Fruit fly (Drosophila melanogaster) whole organism, embryonic: ENCODE measurements around the gene CG7011.

ENCODE experiments used
- Adf1 ChIP-seq: fragments of 200-800 bp; sonication (Bioruptor generic); IDR thresholded peaks from 2 replicates; pipeline ENCODE4 v1.3.6; 2022; ENCODE audit warnings: missing biosample characterization, missing genetic modification characterization
- Aef1 ChIP-seq: fragments of 200-800 bp; sonication (Bioruptor generic); IDR thresholded peaks from 3 replicates; pipeline ENCODE4 v1.3.6; 2022; ENCODE audit warnings: missing biosample characterization, missing genetic modification characterization
- Asciz ChIP-seq: fragments of 200-800 bp; sonication (Bioruptor generic); optimal IDR thresholded peaks from 2 replicates; lab custom pipeline; 2017; ENCODE audit warnings: missing biosample characterization, mild to moderate bottlenecking, missing genetic modification characterization, missing genetic modification reagents
- Atf3 ChIP-seq: fragments of 200-800 bp; sonication (Bioruptor generic); optimal IDR thresholded peaks from 3 replicates; lab custom pipeline; 2016; ENCODE audit warnings: missing biosample characterization, missing genetic modification characterization
- Bdp1 ChIP-seq: fragments of 200-800 bp; sonication (Bioruptor generic); optimal IDR thresholded peaks from 3 replicates; lab custom pipeline; 2016; ENCODE audit warnings: missing biosample characterization, missing genetic modification characterization
- BtbVII ChIP-seq: fragments of 200-800 bp; sonication (Bioruptor generic); optimal IDR thresholded peaks from 3 replicates; lab custom pipeline; 2017; ENCODE audit warnings: missing biosample characterization, mild to moderate bottlenecking, missing genetic modification characterization
- Bteb2 ChIP-seq: fragments of 200-800 bp; sonication (Bioruptor generic); optimal IDR thresholded peaks from 2 replicates; lab custom pipeline; 2016; ENCODE audit warnings: missing biosample characterization, missing genetic modification characterization
- CG11504 ChIP-seq: fragments of 200-800 bp; sonication (Bioruptor generic); optimal IDR thresholded peaks from 3 replicates; lab custom pipeline; 2019; ENCODE audit warnings: missing biosample characterization, mild to moderate bottlenecking, missing genetic modification characterization, moderate library complexity
- CG11696 ChIP-seq: fragments of 200-800 bp; sonication (Bioruptor generic); IDR thresholded peaks from 2 replicates; pipeline ENCODE4 v1.3.6; 2022; ENCODE audit warnings: missing biosample characterization, missing genetic modification characterization
- CG15269 ChIP-seq: fragments of 200-800 bp; sonication (Bioruptor generic); optimal IDR thresholded peaks from 2 replicates; lab custom pipeline; 2018; ENCODE audit warnings: missing biosample characterization, mild to moderate bottlenecking, missing genetic modification characterization, moderate library complexity
- CG18599 ChIP-seq: fragments of 200-800 bp; sonication (Bioruptor generic); optimal IDR thresholded peaks from 3 replicates; lab custom pipeline; 2017; ENCODE audit warnings: missing biosample characterization, missing genetic modification characterization, mild to moderate bottlenecking, moderate library complexity, missing genetic modification reagents
- CG2202 ChIP-seq: fragments of 200-800 bp; sonication (Bioruptor generic); optimal IDR thresholded peaks from 2 replicates; lab custom pipeline; 2018; ENCODE audit warnings: missing biosample characterization, mild to moderate bottlenecking, missing genetic modification characterization
- CG2712 ChIP-seq: fragments of 200-800 bp; optimal IDR thresholded peaks from 3 replicates; lab custom pipeline; 2019; ENCODE audit warnings: missing biosample characterization, mild to moderate bottlenecking, missing genetic modification characterization, moderate library complexity
- CG30020 ChIP-seq: fragments of 200-800 bp; optimal IDR thresholded peaks from 2 replicates; lab custom pipeline; 2019; ENCODE audit warnings: missing biosample characterization, mild to moderate bottlenecking, missing genetic modification characterization, moderate library complexity
- CG31441 ChIP-seq: fragments of 200-800 bp; sonication (Bioruptor generic); IDR thresholded peaks from 2 replicates; pipeline ENCODE4 v1.3.6; 2022; ENCODE audit warnings: missing biosample characterization, missing genetic modification characterization
- CG34224 ChIP-seq: fragments of 200-800 bp; sonication (Bioruptor generic); IDR thresholded peaks from 3 replicates; pipeline ENCODE4 v1.3.6; 2022; ENCODE audit warnings: missing biosample characterization, missing genetic modification characterization; ENCODE audit not compliant: partially characterized antibody
- CG6654 ChIP-seq: fragments of 200-800 bp; sonication (Bioruptor generic); optimal IDR thresholded peaks from 2 replicates; lab custom pipeline; 2017; ENCODE audit warnings: missing biosample characterization, mild to moderate bottlenecking, missing genetic modification characterization
- CG7357 ChIP-seq: fragments of 200-800 bp; sonication (Bioruptor generic); IDR thresholded peaks from 3 replicates; pipeline ENCODE4 v1.3.6; 2022; ENCODE audit warnings: missing biosample characterization, missing genetic modification characterization
- CG7987 ChIP-seq: fragments of 200-800 bp; sonication (Bioruptor generic); optimal IDR thresholded peaks from 2 replicates; lab custom pipeline; 2018; ENCODE audit warnings: missing biosample characterization, mild to moderate bottlenecking, missing genetic modification characterization, moderate library complexity
- CG8281 ChIP-seq: fragments of 200-800 bp; sonication (Bioruptor generic); optimal IDR thresholded peaks from 2 replicates; lab custom pipeline; 2018; ENCODE audit warnings: missing biosample characterization, mild to moderate bottlenecking, missing genetic modification characterization, moderate library complexity
- Dbx ChIP-seq: fragments of 200-800 bp; sonication (Bioruptor generic); IDR thresholded peaks from 3 replicates; pipeline ENCODE4 v1.3.6; 2022; ENCODE audit warnings: missing biosample characterization, missing genetic modification characterization
- Doc2 ChIP-seq: fragments of 200-800 bp; sonication (Bioruptor generic); IDR thresholded peaks from 2 replicates; pipeline ENCODE4 v1.3.6; 2022; ENCODE audit warnings: missing biosample characterization, missing genetic modification characterization
- Ets97D ChIP-seq: fragments of 200-800 bp; sonication (Bioruptor generic); optimal IDR thresholded peaks from 3 replicates; lab custom pipeline; 2016; ENCODE audit warnings: missing biosample characterization, missing genetic modification characterization
- Fer3 ChIP-seq: fragments of 200-800 bp; sonication (Bioruptor generic); optimal IDR thresholded peaks from 2 replicates; lab custom pipeline; 2018; ENCODE audit warnings: missing biosample characterization, mild to moderate bottlenecking, missing genetic modification characterization, moderate library complexity
- MESR4 ChIP-seq: fragments of 200-800 bp; sonication (Bioruptor generic); optimal IDR thresholded peaks from 2 replicates; lab custom pipeline; 2018; ENCODE audit warnings: missing biosample characterization, mild to moderate bottlenecking, missing genetic modification characterization, moderate library complexity
- Med ChIP-seq: fragments of 200-800 bp; sonication (Bioruptor generic); peaks from one replicate; lab custom pipeline; 2016; ENCODE audit warnings: missing biosample characterization, missing genetic modification characterization, mild to moderate bottlenecking, inconsistent platforms, moderate library complexity
- Sry-δ ChIP-seq: fragments of 200-800 bp; sonication (Bioruptor generic); optimal IDR thresholded peaks from 2 replicates; lab custom pipeline; 2016; ENCODE audit warnings: missing biosample characterization, missing genetic modification characterization
- Xbp1 ChIP-seq: fragments of 200-800 bp; sonication (Bioruptor generic); optimal IDR thresholded peaks from 3 replicates; lab custom pipeline; 2016; ENCODE audit warnings: missing biosample characterization, mild to moderate bottlenecking, missing genetic modification characterization
- ase ChIP-seq: fragments of 200-800 bp; sonication (Bioruptor generic); IDR thresholded peaks from 3 replicates; pipeline ENCODE4 v1.3.6; 2022; ENCODE audit warnings: missing biosample characterization, missing genetic modification characterization
- br ChIP-seq: fragments of >200 bp; optimal IDR thresholded peaks from 2 replicates; lab custom pipeline; 2017
- en ChIP-seq: fragments of 200-800 bp; sonication (Bioruptor generic); optimal IDR thresholded peaks from 2 replicates; lab custom pipeline; 2016; ENCODE audit warnings: missing biosample characterization, missing genetic modification characterization
- ewg ChIP-seq: fragments of 200-800 bp; sonication (Bioruptor generic); optimal IDR thresholded peaks from 3 replicates; lab custom pipeline; 2017; ENCODE audit warnings: mild to moderate bottlenecking, missing biosample characterization, missing genetic modification reagents, missing genetic modification characterization
- fd3F ChIP-seq: fragments of 200-800 bp; sonication (Bioruptor generic); optimal IDR thresholded peaks from 2 replicates; lab custom pipeline; 2018; ENCODE audit warnings: missing biosample characterization, mild to moderate bottlenecking, missing genetic modification characterization, moderate library complexity
- fu2 ChIP-seq: fragments of 200-800 bp; sonication (Bioruptor generic); optimal IDR thresholded peaks from 2 replicates; lab custom pipeline; 2016; ENCODE audit warnings: missing biosample characterization, missing genetic modification characterization
- gce ChIP-seq: fragments of 200-800 bp; sonication (Bioruptor generic); IDR thresholded peaks from 3 replicates; pipeline ENCODE4 v1.3.6; 2022; ENCODE audit warnings: missing biosample characterization, missing genetic modification characterization
- grn ChIP-seq: fragments of 200-800 bp; sonication (Bioruptor generic); optimal IDR thresholded peaks from 3 replicates; lab custom pipeline; 2017; ENCODE audit warnings: missing biosample characterization, missing genetic modification characterization
- ind ChIP-seq: fragments of 200-800 bp; sonication (Bioruptor generic); optimal IDR thresholded peaks from 3 replicates; lab custom pipeline; 2016; ENCODE audit warnings: missing biosample characterization, missing genetic modification characterization
- jigr1 ChIP-seq: fragments of 200-800 bp; sonication (Bioruptor generic); IDR thresholded peaks from 3 replicates; pipeline ENCODE4 v1.3.6; 2022; ENCODE audit warnings: missing biosample characterization, missing genetic modification characterization
- jing ChIP-seq: fragments of 200-800 bp; sonication (Bioruptor generic); optimal IDR thresholded peaks from 2 replicates; lab custom pipeline; 2018; ENCODE audit warnings: missing biosample characterization, mild to moderate bottlenecking, missing genetic modification characterization
- nerfin-2 ChIP-seq: fragments of 200-800 bp; sonication (Bioruptor generic); IDR thresholded peaks from 2 replicates; pipeline ENCODE4 v1.3.6; 2022; ENCODE audit warnings: missing biosample characterization, missing genetic modification characterization; ENCODE audit not compliant: partially characterized antibody
- org-1 ChIP-seq: fragments of 200-800 bp; sonication (Bioruptor generic); optimal IDR thresholded peaks from 2 replicates; lab custom pipeline; 2017; ENCODE audit warnings: missing biosample characterization, missing genetic modification characterization
- peb ChIP-seq: fragments of 200-800 bp; sonication (Bioruptor generic); IDR thresholded peaks from 2 replicates; pipeline ENCODE4 v1.3.6; 2022; ENCODE audit warnings: missing biosample characterization, missing genetic modification characterization
- sens-2 ChIP-seq: fragments of 200-800 bp; sonication (Bioruptor generic); IDR thresholded peaks from 2 replicates; pipeline ENCODE4 v1.3.6; 2022; ENCODE audit warnings: missing biosample characterization, missing genetic modification characterization
- sna ChIP-seq: fragments of 200-800 bp; sonication (Bioruptor generic); IDR thresholded peaks from 2 replicates; pipeline ENCODE4 v1.3.6; 2022; ENCODE audit warnings: missing biosample characterization, missing genetic modification characterization; ENCODE audit not compliant: partially characterized antibody
- trh ChIP-seq: fragments of 200-800 bp; sonication (Bioruptor generic); optimal IDR thresholded peaks from 2 replicates; lab custom pipeline; 2016; ENCODE audit warnings: missing biosample characterization, missing genetic modification characterization
- tx ChIP-seq: fragments of 200-800 bp; sonication (Bioruptor generic); optimal IDR thresholded peaks from 2 replicates; lab custom pipeline; 2016; ENCODE audit warnings: missing biosample characterization, missing genetic modification characterization
- unc-4 ChIP-seq: fragments of 200-800 bp; sonication (Bioruptor generic); IDR thresholded peaks from 2 replicates; pipeline ENCODE4 v1.3.6; 2022; ENCODE audit warnings: missing biosample characterization, missing genetic modification characterization; ENCODE audit not compliant: partially characterized antibody
- usp ChIP-seq: fragments of >200 bp; optimal IDR thresholded peaks from 2 replicates; lab custom pipeline; 2017; ENCODE audit warnings: missing biosample characterization, missing genetic modification characterization
- z ChIP-seq: fragments of 200-800 bp; sonication (Bioruptor generic); IDR thresholded peaks from 3 replicates; pipeline ENCODE4 v1.3.6; 2022; ENCODE audit warnings: missing biosample characterization, missing genetic modification characterization
- zen ChIP-seq: fragments of 200-800 bp; sonication (Bioruptor generic); optimal IDR thresholded peaks from 3 replicates; lab custom pipeline; 2018; ENCODE audit warnings: missing biosample characterization, mild to moderate bottlenecking, missing genetic modification characterization, moderate library complexity

Gene CG7011

dm6 chr3L:15143638-15144600, 19.5 kb downstream of the CG7011 start, which contains the start of the genes CG32147 and Pex3 (continued):
- TF ChIP-seq Med (peak; percentile 80), Atf3 (GFP tag; lab: Kevin White, UChicago) (no peak), Ets97D (peak; percentile 58), Aef1 (GFP tag; lab: Robert Waterston, UW) (no peak), CG6654 (GFP tag; lab: Kevin White, UChicago) (no peak), Fer3 (tag; lab: Kevin White, UChicago) (no peak), Sry-δ (GFP tag; lab: Kevin White, UChicago) (no peak), sna (GFP tag; lab: Robert Waterston, UW) (peak; percentile 26; the same call in 1 of the 2 replicates), CG7357 (GFP tag; lab: Robert Waterston, UW) (no peak), ind (GFP tag; lab: Kevin White, UChicago) (no peak), tx (GFP tag; lab: Kevin White, UChicago) (no peak), peb (GFP tag; lab: Robert Waterston, UW) (no peak), CG11504 (tag; lab: Kevin White, UChicago) (no peak), grn (peak; percentile 49), CG34224 (GFP tag; lab: Robert Waterston, UW) (no peak), sens-2 (GFP tag; lab: Robert Waterston, UW) (no peak), usp (GFP tag; lab: Kevin White, UChicago) (no peak), CG7987 (GFP tag; lab: Kevin White, UChicago) (no peak), Dbx (GFP tag; lab: Robert Waterston, UW) (no peak), ewg (GFP tag; lab: Kevin White, UChicago) (peak; percentile 4), ase (no peak), Asciz (GFP tag; lab: Kevin White, UChicago) (no peak), trh (GFP tag; lab: Kevin White, UChicago) (no peak), unc-4 (no peak), CG31441 (peak; percentile 48; the same call in 1 of the 2 replicates), Adf1 (GFP tag; lab: Robert Waterston, UW) (peak; percentile 96), jigr1 (no peak), MESR4 (peak; percentile 82), en (GFP tag; lab: Kevin White, UChicago) (no peak), CG15269 (tag; lab: Kevin White, UChicago) (no peak), CG11696 (no peak), BtbVII (peak; percentile 20), br (lab: Kevin White, UChicago) (no peak), Bteb2 (GFP tag; lab: Kevin White, UChicago) (no peak), CG2712 (tag; lab: Kevin White, UChicago) (peak; percentile 43), CG18599 (GFP tag; lab: Kevin White, UChicago) (no peak), Bdp1 (GFP tag; lab: Kevin White, UChicago) (no peak), CG30020 (peak; percentile 88), fd3F (GFP tag; lab: Kevin White, UChicago) (no peak), Doc2 (GFP tag; lab: Robert Waterston, UW) (no peak), Xbp1 (GFP tag; lab: Kevin White, UChicago) (peak; percentile 17), org-1 (GFP tag; lab: Kevin White, UChicago) (no peak), jing (GFP tag; lab: Kevin White, UChicago) (no peak), gce (GFP tag; lab: Robert Waterston, UW) (no peak), CG8281 (tag; lab: Kevin White, UChicago) (no peak), CG2202 (tag; lab: Kevin White, UChicago) (no peak), zen (tag; lab: Kevin White, UChicago) (no peak), nerfin-2 (GFP tag; lab: Robert Waterston, UW) (no peak), z (GFP tag; lab: Robert Waterston, UW) (no peak), fu2 (GFP tag; lab: Kevin White, UChicago) (no peak)
